Fruit fly (Drosophila melanogaster) whole organism: ENCODE measurements around the gene Nek2.

Experiments
- Dll ChIP-seq: fragments of >200 bp; optimal IDR thresholded peaks from 2 replicates; lab custom pipeline; 2017
- pan ChIP-seq: fragments of >200 bp; optimal IDR thresholded peaks from 2 replicates; lab custom pipeline; 2017
- usp ChIP-seq: fragments of >200 bp; optimal IDR thresholded peaks from 2 replicates; lab custom pipeline; 2017; ENCODE audit warnings: missing biosample characterization, missing genetic modification characterization, mixed read lengths

DNA sequence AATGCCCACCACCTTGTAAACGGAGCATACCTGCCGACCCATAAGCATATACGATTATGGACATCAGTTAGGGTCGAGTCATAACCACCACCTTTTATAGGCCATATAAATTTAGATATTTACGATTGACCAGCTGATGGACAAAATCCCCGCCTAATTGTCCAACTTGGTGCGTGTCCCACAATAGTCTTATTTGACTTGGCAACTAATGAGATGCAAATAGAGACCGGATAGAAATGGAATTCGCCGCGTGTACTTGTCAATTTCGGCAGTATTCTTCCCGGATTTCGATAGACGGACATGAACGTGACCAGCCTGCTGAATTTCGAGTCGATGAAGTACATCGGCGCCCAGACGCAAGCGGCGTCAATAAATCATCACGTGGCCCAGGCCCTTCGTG is 7.1 kb downstream of the Nek2 start, which contains the start of gene Ir7g:
- no peak for TF ChIP-seq usp (GFP tag; lab: Kevin White, UChicago)
- TF ChIP-seq Dll (lab: Kevin White, UChicago), result no peak
- no peak for TF ChIP-seq pan
